Worm (Caenorhabditis elegans) whole organism, L2 larva: ENCODE results near the gene lgc-49.

Experiments
- ceh-82 ChIP-seq: fragments of 150-350 bp; optimal IDR thresholded peaks from 2 replicates; lab custom pipeline; 2014; ENCODE audit warnings: missing biosample characterization, missing genetic modification characterization
- sem-4 ChIP-seq: fragments of 150-350 bp; optimal IDR thresholded peaks from 2 replicates; lab custom pipeline; 2014; ENCODE audit warnings: missing biosample characterization, missing genetic modification reagents, missing genetic modification characterization
- unc-39 ChIP-seq: fragments of 150-350 bp; optimal IDR thresholded peaks from 2 replicates; lab custom pipeline; 2014; ENCODE audit warnings: missing biosample characterization, missing genetic modification characterization
- ztf-4 ChIP-seq: fragments of 150-350 bp; optimal IDR thresholded peaks from 2 replicates; lab custom pipeline; 2014; ENCODE audit warnings: missing biosample characterization, missing genetic modification characterization

DNA sequence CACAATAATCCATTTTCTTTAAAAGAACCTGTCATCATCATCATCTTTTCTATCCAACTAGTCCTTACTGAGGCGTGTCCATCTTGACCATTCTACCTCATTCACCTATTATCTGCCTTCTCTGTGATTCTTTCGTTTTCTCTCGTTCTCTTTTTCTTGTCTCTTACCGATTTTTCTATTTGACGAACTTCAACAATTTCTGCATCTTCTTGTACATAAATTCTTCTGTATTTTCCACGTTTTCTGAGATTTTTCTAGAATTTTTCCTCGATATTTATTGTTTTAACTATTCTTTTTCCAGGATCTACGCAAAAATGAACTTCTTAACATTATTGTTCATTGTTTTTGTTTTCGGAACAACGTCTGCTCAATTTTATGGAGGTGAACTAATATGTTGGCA lies 8.2 kb upstream of the lgc-49 start, which contains the start of gene cnc-10:
- TF ChIP-seq ztf-4 (no peak), sem-4 (no peak), unc-39 (tag; lab: Kevin White, UChicago) (no peak), ceh-82 (no peak)
